Worm (Caenorhabditis elegans): ENCODE measurements around the gene H17B01.5.

ce11 chrII:1437449-1438335, 35.7 kb downstream of the H17B01.5 start, which contains the start of gene nol-6:
- TF ChIP-seq tra-4 (tag; optimal IDR thresholded peaks at IDR 0.05) (no peak), hnd-1 (tag; optimal IDR thresholded peaks at IDR 0.05) (no peak), ceh-36 (tag; optimal IDR thresholded peaks at IDR 0.05) (no peak), sea-1 (GFP tag; conservative IDR thresholded peaks at IDR 0.05) (no peak)

All from whole organism, early embryonic.